Fruit fly (Drosophila melanogaster): ENCODE data around the gene kst.
A peak's percentile ranks its signal among the peaks of the same experiment; 100 is the strongest.

The kst gene

dm6 chr3L:3319992-3320732 is 16.5 kb upstream of the kst start:
- no peak for TF ChIP-seq CG6854 (GFP tag; optimal IDR thresholded peaks at IDR 0.05)
- TF ChIP-seq Hr38 (GFP tag; optimal IDR thresholded peaks at IDR 0.05) = no peak
- TF ChIP-seq Sox14 (GFP tag; optimal IDR thresholded peaks at IDR 0.05) = no peak
- TF ChIP-seq CG7368 (GFP tag; optimal IDR thresholded peaks at IDR 0.05) = no peak
- TF ChIP-seq topi (GFP tag; optimal IDR thresholded peaks at IDR 0.05) = no peak
- TF ChIP-seq vri (GFP tag; optimal IDR thresholded peaks at IDR 0.05) = no peak
- TF ChIP-seq CG11294 (GFP tag; IDR thresholded peaks at IDR 0.05) = no peak
- TF ChIP-seq CG6792 (GFP tag; optimal IDR thresholded peaks at IDR 0.05) = no peak
- TF ChIP-seq dac (GFP tag; optimal IDR thresholded peaks at IDR 0.05) = no peak
- TF ChIP-seq svp (GFP tag) = peak; percentile 100
- TF ChIP-seq CG8319 (GFP tag; optimal IDR thresholded peaks at IDR 0.05) = no peak
- TF ChIP-seq lz (GFP tag; optimal IDR thresholded peaks at IDR 0.05) = no peak
- peak; percentile 19 for TF ChIP-seq acj6 (GFP tag; optimal IDR thresholded peaks at IDR 0.05)
- no peak for TF ChIP-seq ss (GFP tag; optimal IDR thresholded peaks at IDR 0.05)
- TF ChIP-seq Eip75B (GFP tag; optimal IDR thresholded peaks at IDR 0.05) = peak; percentile 22
- no peak for TF ChIP-seq fd85E (GFP tag; optimal IDR thresholded peaks at IDR 0.05)
- TF ChIP-seq CG10669 (GFP tag; optimal IDR thresholded peaks at IDR 0.05) = peak; percentile 21
- TF ChIP-seq salr (GFP tag; optimal IDR thresholded peaks at IDR 0.05) = no peak
- TF ChIP-seq Met (GFP tag; optimal IDR thresholded peaks at IDR 0.05) = no peak
- TF ChIP-seq CG32006 (GFP tag; optimal IDR thresholded peaks at IDR 0.05) = peak; percentile 38
- no peak for TF ChIP-seq CG11762 (GFP tag; optimal IDR thresholded peaks at IDR 0.05; ENCODE audit: insufficient read depth)
- 0 out of 2 replicates have a peak, but pooled peaks have one; percentile 36 for TF ChIP-seq CG15336 (GFP tag; IDR thresholded peaks at IDR 0.05)
- TF ChIP-seq Eip93F (GFP tag; optimal IDR thresholded peaks at IDR 0.05) = no peak
- TF ChIP-seq net (GFP tag; optimal IDR thresholded peaks at IDR 0.05) = no peak
- no peak for TF ChIP-seq fkh (GFP tag; optimal IDR thresholded peaks at IDR 0.05)
- no peak for TF ChIP-seq CG11902 (GFP tag; optimal IDR thresholded peaks at IDR 0.05)
- TF ChIP-seq achi (GFP tag; optimal IDR thresholded peaks at IDR 0.05) = no peak
- no peak for TF ChIP-seq CG10631 (GFP tag; optimal IDR thresholded peaks at IDR 0.05)
- TF ChIP-seq CG4318 (GFP tag; optimal IDR thresholded peaks at IDR 0.05) = no peak
- no peak for TF ChIP-seq pdm3 (GFP tag; optimal IDR thresholded peaks at IDR 0.05)
- no peak for TF ChIP-seq Ets21C (GFP tag; optimal IDR thresholded peaks at IDR 0.05)
- no peak for TF ChIP-seq spab (GFP tag; optimal IDR thresholded peaks at IDR 0.05)
- TF ChIP-seq CG3032 (tag; optimal IDR thresholded peaks at IDR 0.05) = no peak
- no peak for TF ChIP-seq Hr39 (GFP tag; optimal IDR thresholded peaks at IDR 0.05)
- no peak for TF ChIP-seq Sox15 (GFP tag; optimal IDR thresholded peaks at IDR 0.05)
- no peak for TF ChIP-seq CG1621 (tag; optimal IDR thresholded peaks at IDR 0.05)
- peak; percentile 25 for TF ChIP-seq OdsH (GFP tag; optimal IDR thresholded peaks at IDR 0.05)
- no peak for TF ChIP-seq CG31627 (GFP tag; optimal IDR thresholded peaks at IDR 0.05)
- peak; percentile 75 for TF ChIP-seq Eip78C (GFP tag)
- TF ChIP-seq CG6163 (GFP tag; IDR thresholded peaks at IDR 0.05) = 0 out of 3 replicates have a peak, but pooled peaks have one; percentile 41
- TF ChIP-seq CG3919 (GFP tag; optimal IDR thresholded peaks at IDR 0.05) = peak; percentile 25
- no peak for TF ChIP-seq CG8632 (GFP tag; optimal IDR thresholded peaks at IDR 0.05)
- no peak for TF ChIP-seq eg (GFP tag; IDR thresholded peaks at IDR 0.05)
- TF ChIP-seq Lpt (GFP tag; optimal IDR thresholded peaks at IDR 0.05) = no peak
- no peak for TF ChIP-seq Smox (GFP tag; optimal IDR thresholded peaks at IDR 0.05)
- TF ChIP-seq Hr4 (GFP tag; optimal IDR thresholded peaks at IDR 0.05) = peak; percentile 55
- peak; percentile 10 for TF ChIP-seq esn (GFP tag; optimal IDR thresholded peaks at IDR 0.05)
- TF ChIP-seq CG34406 (GFP tag; optimal IDR thresholded peaks at IDR 0.05) = no peak
- TF ChIP-seq Gug (GFP tag; IDR thresholded peaks at IDR 0.05) = no peak
- TF ChIP-seq Sox102F (GFP tag; optimal IDR thresholded peaks at IDR 0.05) = no peak
- no peak for TF ChIP-seq cyc (GFP tag; optimal IDR thresholded peaks at IDR 0.05)
- TF ChIP-seq dsx (GFP tag; optimal IDR thresholded peaks at IDR 0.05; ENCODE audit: poor library complexity, severe bottlenecking) = peak; percentile 24

All from whole organism, prepupa.